Fruit fly (Drosophila melanogaster) Kc167 (cell line): ENCODE data around the gene fiz.
A peak's percentile ranks its signal among the peaks of the same experiment; 100 is the strongest.

ENCODE experiments used
- Myc ChIP-seq: fragments of >200 bp; optimal IDR thresholded peaks from 2 replicates; lab custom pipeline; 2017; ENCODE audit warnings: missing external identifiers
- Sin3A ChIP-seq: fragments of >200 bp; optimal IDR thresholded peaks from 2 replicates; lab custom pipeline; 2018; ENCODE audit warnings: missing external identifiers
- h ChIP-seq: fragments of >200 bp; optimal IDR thresholded peaks from 3 replicates; lab custom pipeline; 2018; ENCODE audit warnings: missing external identifiers
- insv ChIP-seq: fragments of >200 bp; optimal IDR thresholded peaks from 3 replicates; lab custom pipeline; 2018; ENCODE audit warnings: missing external identifiers
- psq ChIP-seq: fragments of >200 bp; optimal IDR thresholded peaks from 2 replicates; lab custom pipeline; 2017; ENCODE audit warnings: missing external identifiers
- ttk ChIP-seq: sonication (Bioruptor generic); optimal IDR thresholded peaks from 2 replicates; lab custom pipeline; 2017; ENCODE audit warnings: missing external identifiers

The fiz gene

dm6 chrX:14936250-14936649 lies 26.7 kb upstream of the fiz start:
- TF ChIP-seq psq (lab: Kevin White, UChicago): no peak
- TF ChIP-seq h (lab: Kevin White, UChicago): no peak
- TF ChIP-seq Myc (lab: Kevin White, UChicago): no peak
- TF ChIP-seq insv (lab: Kevin White, UChicago): no peak
- TF ChIP-seq Sin3A: no peak
- TF ChIP-seq ttk (lab: Kevin White, UChicago): no peak

- no peak for TF ChIP-seq insv (lab: Kevin White, UChicago)
- no peak for TF ChIP-seq h (lab: Kevin White, UChicago)
- TF ChIP-seq ttk (lab: Kevin White, UChicago): no peak
- TF ChIP-seq Myc (lab: Kevin White, UChicago): no peak
- TF ChIP-seq Sin3A: no peak
- no peak for TF ChIP-seq psq (lab: Kevin White, UChicago)
These were observed 21.8 kb upstream of the fiz start for dm6 chrX:14931296-14931695.

dm6 chrX:14929813-14930212 lies 20.3 kb upstream of the fiz start:
- no peak for TF ChIP-seq Sin3A
- TF ChIP-seq psq (lab: Kevin White, UChicago): no peak
- no peak for TF ChIP-seq insv (lab: Kevin White, UChicago)
- no peak for TF ChIP-seq ttk (lab: Kevin White, UChicago)
- TF ChIP-seq h (lab: Kevin White, UChicago): no peak
- TF ChIP-seq Myc (lab: Kevin White, UChicago): no peak

- no peak for TF ChIP-seq ttk (lab: Kevin White, UChicago)
- no peak for TF ChIP-seq Sin3A
- no peak for TF ChIP-seq Myc (lab: Kevin White, UChicago)
- TF ChIP-seq psq (lab: Kevin White, UChicago): no peak
- TF ChIP-seq h (lab: Kevin White, UChicago): no peak
These were observed 19.3 kb upstream of the fiz start, which contains the start of gene CG32591 for dm6 chrX:14928844-14929243. Gene CG32591 (minus strand): TSS chrX:14928944.

- TF ChIP-seq ttk (lab: Kevin White, UChicago) (no peak), insv (lab: Kevin White, UChicago) (no peak), Sin3A (no peak), Myc (lab: Kevin White, UChicago) (no peak)
These were observed 13.9 kb upstream of the fiz start, which contains the start of gene CG9503 for dm6 chrX:14923277-14924019. Gene CG9503 (minus strand): TSS chrX:14923493.

- TF ChIP-seq insv (lab: Kevin White, UChicago) (no peak), Sin3A (no peak), Myc (lab: Kevin White, UChicago) (no peak), ttk (lab: Kevin White, UChicago) (no peak), psq (lab: Kevin White, UChicago) (no peak), h (lab: Kevin White, UChicago) (no peak)
These were observed 13.1 kb upstream of the fiz start for dm6 chrX:14922396-14923276.

dm6 chrX:14918750-14919247 lies 9.3 kb upstream of the fiz start, which contains the start of gene Eo:
Gene Eo (minus strand): TSS chrX:14918800.
- TF ChIP-seq ttk (lab: Kevin White, UChicago) (no peak), insv (lab: Kevin White, UChicago) (no peak), Myc (lab: Kevin White, UChicago) (no peak), h (lab: Kevin White, UChicago) (no peak), psq (lab: Kevin White, UChicago) (no peak), Sin3A (no peak)

dm6 chrX:14913706-14914303 lies 4.3 kb upstream of the fiz start, which contains the start of gene CG12398:
Gene CG12398 (minus strand): TSS chrX:14913812.
- TF ChIP-seq ttk (lab: Kevin White, UChicago): no peak
- no peak for TF ChIP-seq psq (lab: Kevin White, UChicago)
- no peak for TF ChIP-seq Myc (lab: Kevin White, UChicago)
- no peak for TF ChIP-seq Sin3A
- no peak for TF ChIP-seq insv (lab: Kevin White, UChicago)
- no peak for TF ChIP-seq h (lab: Kevin White, UChicago)

- TF ChIP-seq h (lab: Kevin White, UChicago) (peak; percentile 84), ttk (lab: Kevin White, UChicago) (no peak)
These were observed 1.2 kb upstream of the fiz start, which contains the start of gene CG14406 for dm6 chrX:14910464-14911349. Gene CG14406 (minus strand): TSS chrX:14910845.

- TF ChIP-seq h (lab: Kevin White, UChicago) (no peak), psq (lab: Kevin White, UChicago) (no peak), insv (lab: Kevin White, UChicago) (no peak), ttk (lab: Kevin White, UChicago) (no peak), Myc (lab: Kevin White, UChicago) (no peak), Sin3A (no peak)
These were observed 457 bp downstream of the fiz start for dm6 chrX:14909051-14909450.
